Worm (Caenorhabditis elegans): ENCODE results near the gene flp-21.

Gene flp-21

DNA sequence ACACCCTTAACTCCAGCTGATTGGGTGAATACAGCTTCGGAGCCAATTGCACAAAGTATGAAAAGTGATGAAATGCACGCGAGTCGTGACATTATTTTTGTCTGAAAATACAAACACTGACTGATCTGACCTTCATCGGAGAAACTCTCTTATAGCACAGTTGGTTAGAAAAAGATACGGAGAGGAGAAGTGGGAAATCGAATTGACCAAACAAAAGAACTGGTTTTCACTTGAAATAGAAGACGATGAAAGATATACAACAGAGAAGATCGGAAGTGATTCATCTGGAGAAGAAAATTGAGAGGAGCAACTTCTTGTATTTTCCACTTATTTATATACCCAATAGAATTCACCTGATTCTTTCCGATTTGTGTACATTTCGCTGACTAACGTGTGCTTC is 44.6 kb downstream of the flp-21 start, which contains the start of gene ttr-33 (continued):
- no peak for TF ChIP-seq akir-1 (GFP tag; optimal IDR thresholded peaks at IDR 0.05)

DNA sequence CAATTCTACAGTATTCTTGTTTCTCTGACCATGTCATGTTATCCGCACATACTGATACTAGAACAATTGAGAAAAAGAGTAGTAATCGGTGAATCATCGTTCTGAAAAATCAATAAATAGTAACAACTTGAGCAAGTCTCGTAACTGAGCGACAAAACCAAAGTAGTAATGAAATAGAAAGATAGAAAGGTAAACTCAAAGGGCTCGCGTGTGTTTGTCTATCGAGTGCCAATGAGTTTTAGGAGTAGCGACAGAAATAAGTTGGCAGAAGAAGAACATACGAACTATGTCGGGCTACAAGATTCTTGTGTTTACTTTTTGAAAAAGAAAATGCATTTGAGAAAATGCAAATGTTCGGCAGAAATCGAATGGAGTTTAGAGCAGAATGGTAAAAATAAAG is 46.3 kb downstream of the flp-21 start, which contains the start of gene C37C3.12:
C37C3.12 (minus strand) TSS at position 101 of the 400 bp plus-strand sequence.
- TF ChIP-seq mes-4 (tag; optimal IDR thresholded peaks at IDR 0.05) (no peak), cebp-2 (GFP tag; IDR thresholded peaks at IDR 0.05) (no peak), F23B12.7 (tag; optimal IDR thresholded peaks at IDR 0.05; ENCODE audit: insufficient read depth) (no peak), unc-62 (GFP tag; optimal IDR thresholded peaks at IDR 0.05) (no peak), madf-10 (tag; optimal IDR thresholded peaks at IDR 0.05) (no peak), egl-18 (GFP tag; IDR thresholded peaks at IDR 0.05) (no peak), egrh-3 (GFP tag; IDR thresholded peaks at IDR 0.05) (no peak), attf-3 (GFP tag; conservative IDR thresholded peaks at IDR 0.05) (no peak), rcor-1 (GFP tag; IDR thresholded peaks at IDR 0.05) (no peak), die-1 (tag; optimal IDR thresholded peaks at IDR 0.05) (no peak), T26A5.8 (tag; optimal IDR thresholded peaks at IDR 0.05) (no peak), ztf-25 (GFP tag; IDR thresholded peaks at IDR 0.05) (no peak), sea-2 (GFP tag; IDR thresholded peaks at IDR 0.05) (no peak), F10E7.11 (tag; optimal IDR thresholded peaks at IDR 0.05) (no peak)

DNA sequence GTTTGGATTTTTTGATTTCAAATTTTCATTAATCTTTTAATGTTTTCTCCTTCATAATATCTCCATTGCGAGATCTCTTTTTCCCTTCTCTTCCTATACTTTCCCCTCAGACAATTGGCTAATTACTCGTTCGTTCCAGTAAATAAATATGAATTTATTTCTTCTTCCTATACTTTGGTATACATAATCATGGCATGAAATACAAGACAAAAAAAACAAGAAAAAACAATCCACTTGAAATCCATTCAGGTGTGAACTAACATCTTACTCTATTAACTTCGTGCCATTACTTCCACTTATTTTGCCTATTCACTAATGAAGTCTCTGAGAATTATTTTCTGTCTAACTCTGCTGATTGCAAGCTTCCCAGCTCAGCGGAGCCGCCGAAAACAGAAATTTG is 49.1 kb downstream of the flp-21 start, which contains the start of gene grd-8:
grd-8 (plus strand) TSS at position 301 of the 400 bp plus-strand sequence.
- TF ChIP-seq hrde-1 (tag; optimal IDR thresholded peaks at IDR 0.05; ENCODE audit: borderline replicate concordance) (no peak), let-607 (tag; optimal IDR thresholded peaks at IDR 0.05) (no peak), egl-18 (GFP tag; IDR thresholded peaks at IDR 0.05) (no peak), madf-6 (GFP tag; IDR thresholded peaks at IDR 0.05) (no peak), ceh-100 (GFP tag; IDR thresholded peaks at IDR 0.05) (no peak), nhr-27 (tag; optimal IDR thresholded peaks at IDR 0.05) (no peak), F37B4.10 (GFP tag; IDR thresholded peaks at IDR 0.05) (no peak), dpl-1 (GFP tag; optimal IDR thresholded peaks at IDR 0.05) (no peak), zim-3 (tag; optimal IDR thresholded peaks at IDR 0.05) (no peak), die-1 (tag; optimal IDR thresholded peaks at IDR 0.05) (no peak), B0261.1 (tag; optimal IDR thresholded peaks at IDR 0.05) (no peak), F55B11.4 (tag; optimal IDR thresholded peaks at IDR 0.05; ENCODE audit: borderline replicate concordance, insufficient read depth) (no peak), dox-1 (GFP tag; IDR thresholded peaks at IDR 0.05) (no peak), F10E7.11 (tag; optimal IDR thresholded peaks at IDR 0.05) (no peak), let-526 (GFP tag; IDR thresholded peaks at IDR 0.05) (no peak), ztf-28 (GFP tag; IDR thresholded peaks at IDR 0.05) (no peak), ekl-4 (GFP tag; IDR thresholded peaks at IDR 0.05) (no peak), unc-62 (GFP tag; optimal IDR thresholded peaks at IDR 0.05) (no peak), T07F8.4 (tag; optimal IDR thresholded peaks at IDR 0.05) (no peak)

All from whole organism, young adult.